Fruit fly (Drosophila melanogaster): ENCODE measurements around the gene CG6763.
A peak's percentile ranks its signal among the peaks of the same experiment; 100 is the strongest.

DNA sequence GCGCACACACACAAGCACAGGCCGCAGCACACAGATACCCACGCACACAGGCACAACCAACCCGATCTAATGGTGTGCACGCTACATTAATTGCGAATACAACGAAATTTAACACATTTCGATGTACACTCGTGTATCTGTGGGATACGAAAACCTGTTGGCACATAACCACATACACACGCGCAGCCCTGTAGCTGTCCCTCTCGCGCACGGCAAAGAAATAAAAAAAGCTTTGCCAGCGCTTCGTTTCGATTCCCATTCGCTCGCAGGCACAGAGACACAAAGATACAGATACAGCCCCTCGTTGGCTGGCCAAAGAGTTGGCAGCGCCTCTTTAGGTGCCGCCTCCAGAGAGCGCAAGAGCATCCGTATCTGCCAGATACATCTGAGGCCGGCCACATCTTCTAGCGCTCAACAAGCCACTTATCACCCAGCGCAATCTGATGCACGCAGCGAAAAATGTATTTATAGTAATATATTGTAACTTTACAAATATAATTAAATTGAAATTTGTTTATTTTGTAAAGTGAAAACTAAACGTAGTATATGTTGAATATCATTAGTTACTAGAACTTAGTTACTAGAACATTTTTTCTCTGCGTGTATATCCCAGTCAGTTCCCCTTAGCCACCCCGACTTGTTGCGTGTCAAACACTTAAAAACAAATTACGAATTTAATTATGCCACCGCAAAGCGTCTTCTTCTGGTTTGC is 9.4 kb downstream of the CG6763 start:
- TF ChIP-seq psq (GFP tag; optimal IDR thresholded peaks at IDR 0.05) (peak; percentile 2), GATAd (GFP tag; optimal IDR thresholded peaks at IDR 0.05) (no peak), CG9705 (GFP tag; optimal IDR thresholded peaks at IDR 0.05) (no peak), h (GFP tag; optimal IDR thresholded peaks at IDR 0.05) (no peak)

Measured in whole organism, wandering third instar larva.